Fruit fly (Drosophila melanogaster) whole organism, embryonic: ENCODE results near the gene Atg14.

ENCODE experiments used
- Atf-2 ChIP-seq: fragments of 200-800 bp; sonication (Bioruptor generic); optimal IDR thresholded peaks from 2 replicates; lab custom pipeline; 2016; ENCODE audit warnings: missing biosample characterization, missing genetic modification characterization
- Atf6 ChIP-seq: fragments of 200-800 bp; sonication (Bioruptor generic); IDR thresholded peaks from 2 replicates; pipeline ENCODE4 v1.3.6; 2022; ENCODE audit warnings: missing biosample characterization, missing genetic modification characterization
- CG10209 ChIP-seq: fragments of 200-800 bp; sonication (Bioruptor generic); optimal IDR thresholded peaks from 3 replicates; lab custom pipeline; 2017; ENCODE audit warnings: missing biosample characterization, mild to moderate bottlenecking, missing genetic modification characterization, missing genetic modification reagents
- CG10654 ChIP-seq: fragments of 200-800 bp; sonication (Bioruptor generic); optimal IDR thresholded peaks from 2 replicates; lab custom pipeline; 2016; ENCODE audit warnings: missing biosample characterization, missing genetic modification characterization
- CG11093 ChIP-seq: fragments of 200-800 bp; sonication (Bioruptor generic); IDR thresholded peaks from 3 replicates; pipeline ENCODE4 v1.3.6; 2022; ENCODE audit warnings: missing biosample characterization, missing genetic modification characterization
- CG11696 ChIP-seq: fragments of 200-800 bp; sonication (Bioruptor generic); IDR thresholded peaks from 2 replicates; pipeline ENCODE4 v1.3.6; 2022; ENCODE audit warnings: missing biosample characterization, missing genetic modification characterization
- CG12071 ChIP-seq: fragments of 200-800 bp; sonication (Bioruptor generic); optimal IDR thresholded peaks from 3 replicates; lab custom pipeline; 2018; ENCODE audit warnings: missing biosample characterization, mild to moderate bottlenecking, missing genetic modification characterization
- CG12155 ChIP-seq: fragments of 200-800 bp; sonication (Bioruptor generic); optimal IDR thresholded peaks from 3 replicates; lab custom pipeline; 2016; ENCODE audit warnings: missing biosample characterization, missing genetic modification characterization
- CG14860 ChIP-seq: fragments of 200-800 bp; sonication (Bioruptor generic); IDR thresholded peaks from 3 replicates; pipeline ENCODE4 v1.3.6; 2022; ENCODE audit warnings: missing biosample characterization, missing genetic modification characterization; ENCODE audit not compliant: partially characterized antibody
- CG15011 ChIP-seq: fragments of 200-800 bp; sonication (Bioruptor generic); optimal IDR thresholded peaks from 3 replicates; lab custom pipeline; 2018; ENCODE audit warnings: missing biosample characterization, mild to moderate bottlenecking, missing genetic modification characterization
- CG15696 ChIP-seq: fragments of 200-800 bp; sonication (Bioruptor generic); optimal IDR thresholded peaks from 2 replicates; lab custom pipeline; 2019; ENCODE audit warnings: missing biosample characterization, mild to moderate bottlenecking, missing genetic modification characterization, moderate library complexity
- CG17361 ChIP-seq: fragments of 200-800 bp; sonication (Bioruptor generic); IDR thresholded peaks from 3 replicates; pipeline ENCODE4 v1.3.6; 2022; ENCODE audit warnings: missing biosample characterization, missing genetic modification characterization
- CG18619 ChIP-seq: fragments of 200-800 bp; sonication (Bioruptor generic); optimal IDR thresholded peaks from 3 replicates; lab custom pipeline; 2017; ENCODE audit warnings: missing biosample characterization, mild to moderate bottlenecking, missing genetic modification characterization
- CG30431 ChIP-seq: fragments of 200-800 bp; sonication (Bioruptor generic); optimal IDR thresholded peaks from 2 replicates; lab custom pipeline; 2017; ENCODE audit warnings: missing biosample characterization, missing genetic modification characterization
- CG31388 ChIP-seq: fragments of 200-800 bp; sonication (Bioruptor generic); optimal IDR thresholded peaks from 2 replicates; lab custom pipeline; 2016; ENCODE audit warnings: missing biosample characterization, missing genetic modification characterization
- CG34224 ChIP-seq: fragments of 200-800 bp; sonication (Bioruptor generic); IDR thresholded peaks from 3 replicates; pipeline ENCODE4 v1.3.6; 2022; ENCODE audit warnings: missing biosample characterization, missing genetic modification characterization; ENCODE audit not compliant: partially characterized antibody
- CG43689 ChIP-seq: fragments of 200-800 bp; sonication (Bioruptor generic); IDR thresholded peaks from 2 replicates; pipeline ENCODE4 v1.3.6; 2022; ENCODE audit warnings: missing biosample characterization, missing genetic modification characterization
- CG4617 ChIP-seq: fragments of 200-800 bp; sonication (Bioruptor generic); optimal IDR thresholded peaks from 3 replicates; lab custom pipeline; 2016; ENCODE audit warnings: missing biosample characterization, missing genetic modification characterization, borderline replicate concordance
- CG4820 ChIP-seq: fragments of 200-800 bp; sonication (Bioruptor generic); optimal IDR thresholded peaks from 3 replicates; lab custom pipeline; 2016; ENCODE audit warnings: missing biosample characterization, missing genetic modification characterization
- CG6683 ChIP-seq: fragments of 200-800 bp; sonication (Bioruptor generic); optimal IDR thresholded peaks from 2 replicates; lab custom pipeline; 2017; ENCODE audit warnings: missing biosample characterization, mild to moderate bottlenecking, missing genetic modification characterization, missing genetic modification reagents
- Fer1 ChIP-seq: fragments of 200-800 bp; sonication (Bioruptor generic); optimal IDR thresholded peaks from 2 replicates; lab custom pipeline; 2017; ENCODE audit warnings: missing biosample characterization, mild to moderate bottlenecking, missing genetic modification characterization
- Fer3 ChIP-seq: fragments of 200-800 bp; sonication (Bioruptor generic); optimal IDR thresholded peaks from 2 replicates; lab custom pipeline; 2018; ENCODE audit warnings: missing biosample characterization, mild to moderate bottlenecking, missing genetic modification characterization, moderate library complexity
- Hr3 ChIP-seq: fragments of 200-800 bp; sonication (Bioruptor generic); optimal IDR thresholded peaks from 3 replicates; lab custom pipeline; 2016; ENCODE audit warnings: missing biosample characterization, missing genetic modification characterization
- Hr78 ChIP-seq, 2 experiments: fragments of 200-800 bp in 1 of 2; fragments of >200 bp in 1 of 2; sonication (Bioruptor generic) in 1 of 2; optimal IDR thresholded peaks; 2 replicates each; lab custom pipeline; 2017 to 2019; ENCODE audit warnings: missing biosample characterization in 2 of 2, missing genetic modification characterization in 2 of 2, mild to moderate bottlenecking in 1 of 2, moderate library complexity in 1 of 2
- NK7.1 ChIP-seq: fragments of 200-800 bp; sonication (Bioruptor generic); optimal IDR thresholded peaks from 3 replicates; lab custom pipeline; 2016; ENCODE audit warnings: missing biosample characterization, missing genetic modification characterization
- Oaz ChIP-seq: fragments of 200-800 bp; sonication (Bioruptor generic); IDR thresholded peaks from 2 replicates; pipeline ENCODE4 v1.3.6; 2022; ENCODE audit warnings: missing biosample characterization, missing genetic modification characterization
- Oli ChIP-seq: fragments of 200-800 bp; sonication (Bioruptor generic); optimal IDR thresholded peaks from 2 replicates; lab custom pipeline; 2018; ENCODE audit warnings: missing biosample characterization, mild to moderate bottlenecking, missing genetic modification characterization, moderate library complexity
- Optix ChIP-seq: fragments of 200-800 bp; sonication (Bioruptor generic); IDR thresholded peaks from 3 replicates; pipeline ENCODE4 v1.3.6; 2022; ENCODE audit warnings: missing biosample characterization, missing genetic modification characterization
- Rx ChIP-seq: fragments of 200-800 bp; sonication (Bioruptor generic); IDR thresholded peaks from 2 replicates; pipeline ENCODE4 v1.3.6; 2022; ENCODE audit warnings: missing biosample characterization, missing genetic modification characterization
- Spps ChIP-seq: fragments of 200-800 bp; sonication (Bioruptor generic); optimal IDR thresholded peaks from 2 replicates; lab custom pipeline; 2018; ENCODE audit warnings: missing biosample characterization, mild to moderate bottlenecking, missing genetic modification characterization
- Sry-δ ChIP-seq: fragments of 200-800 bp; sonication (Bioruptor generic); optimal IDR thresholded peaks from 2 replicates; lab custom pipeline; 2016; ENCODE audit warnings: missing biosample characterization, missing genetic modification characterization
- cato ChIP-seq: fragments of 200-800 bp; sonication (Bioruptor generic); optimal IDR thresholded peaks from 2 replicates; lab custom pipeline; 2016; ENCODE audit warnings: missing biosample characterization, missing genetic modification characterization, borderline replicate concordance
- exex ChIP-seq: fragments of 200-800 bp; sonication (Bioruptor generic); optimal IDR thresholded peaks from 4 replicates; lab custom pipeline; 2018; ENCODE audit warnings: missing biosample characterization, mild to moderate bottlenecking, missing genetic modification characterization, moderate library complexity
- gsb ChIP-seq: fragments of 200-800 bp; sonication (Bioruptor generic); IDR thresholded peaks from 2 replicates; pipeline ENCODE4 v1.3.6; 2022; ENCODE audit warnings: missing biosample characterization, missing genetic modification characterization
- jing ChIP-seq: fragments of 200-800 bp; sonication (Bioruptor generic); optimal IDR thresholded peaks from 2 replicates; lab custom pipeline; 2018; ENCODE audit warnings: missing biosample characterization, mild to moderate bottlenecking, missing genetic modification characterization
- knrl ChIP-seq: fragments of 200-800 bp; sonication (Bioruptor generic); IDR thresholded peaks from 3 replicates; pipeline ENCODE4 v1.3.6; 2022; ENCODE audit warnings: missing biosample characterization, missing genetic modification characterization; ENCODE audit not compliant: partially characterized antibody
- lov ChIP-seq, 2 experiments: fragments of 200-800 bp in 1 of 2; fragments of >200 bp in 1 of 2; sonication (Bioruptor generic) in 1 of 2; IDR thresholded peaks in 1 of 2; optimal IDR thresholded peaks in 1 of 2; 2 replicates in 1 of 2; 3 replicates in 1 of 2; pipeline versions ENCODE4 v1.3.6 to Lab custom; 2017 to 2022; ENCODE audit warnings: missing biosample characterization in 1 of 2, missing genetic modification characterization in 1 of 2
- otp ChIP-seq: fragments of 200-800 bp; sonication (Bioruptor generic); IDR thresholded peaks from 3 replicates; pipeline ENCODE4, ENCODE4 v1.3.6; 2022; ENCODE audit warnings: missing biosample characterization, missing genetic modification characterization
- pfk ChIP-seq: fragments of 200-800 bp; sonication (Bioruptor generic); optimal IDR thresholded peaks from 2 replicates; lab custom pipeline; 2018; ENCODE audit warnings: missing biosample characterization, mild to moderate bottlenecking, missing genetic modification characterization, moderate library complexity
- prd ChIP-seq, 3 experiments: fragments of >200 bp in 2 of 3; fragments of 200-800 bp in 1 of 3; sonication (Bioruptor generic) in 1 of 3; optimal IDR thresholded peaks in 2 of 3; IDR thresholded peaks in 1 of 3; 2 replicates in 2 of 3; 3 replicates in 1 of 3; pipeline versions ENCODE4 v1.3.6 to Lab custom; 2017 to 2022; ENCODE audit warnings: missing biosample characterization in 1 of 3, missing genetic modification characterization in 1 of 3
- psq ChIP-seq: fragments of 200-800 bp; sonication (Bioruptor generic); optimal IDR thresholded peaks from 2 replicates; lab custom pipeline; 2017; ENCODE audit warnings: missing biosample characterization, missing genetic modification characterization
- sd ChIP-seq: fragments of 200-800 bp; sonication (Bioruptor generic); optimal IDR thresholded peaks from 3 replicates; lab custom pipeline; 2018; ENCODE audit warnings: missing biosample characterization, mild to moderate bottlenecking, missing genetic modification characterization, moderate library complexity
- sisA ChIP-seq: fragments of 200-800 bp; sonication (Bioruptor generic); IDR thresholded peaks from 2 replicates; pipeline ENCODE4 v1.3.6; 2022; ENCODE audit warnings: missing biosample characterization, missing genetic modification characterization
- sqz ChIP-seq: fragments of 200-800 bp; sonication (Bioruptor generic); optimal IDR thresholded peaks from 3 replicates; lab custom pipeline; 2018; ENCODE audit warnings: missing biosample characterization, mild to moderate bottlenecking, missing genetic modification characterization
- tll ChIP-seq, 2 experiments: fragments of 200-800 bp in 1 of 2; fragments of >200 bp in 1 of 2; sonication (Bioruptor generic) in 1 of 2; optimal IDR thresholded peaks; 2 replicates each; lab custom pipeline; 2017 to 2019; ENCODE audit warnings: missing biosample characterization in 2 of 2, missing genetic modification characterization in 2 of 2, mild to moderate bottlenecking in 1 of 2, moderate library complexity in 1 of 2
- twi ChIP-seq: fragments of 200-800 bp; optimal IDR thresholded peaks from 2 replicates; lab custom pipeline; 2019; ENCODE audit warnings: missing biosample characterization, mild to moderate bottlenecking, missing genetic modification characterization, moderate library complexity
- z ChIP-seq: fragments of 200-800 bp; sonication (Bioruptor generic); IDR thresholded peaks from 3 replicates; pipeline ENCODE4 v1.3.6; 2022; ENCODE audit warnings: missing biosample characterization, missing genetic modification characterization
- zf30C ChIP-seq: fragments of 200-800 bp; sonication (Bioruptor generic); optimal IDR thresholded peaks from 3 replicates; lab custom pipeline; 2018; ENCODE audit warnings: missing biosample characterization, mild to moderate bottlenecking, missing genetic modification characterization
- zfh1 ChIP-seq: fragments of 200-800 bp; sonication (Bioruptor generic); IDR thresholded peaks from 3 replicates; pipeline ENCODE4 v1.3.6; 2022; ENCODE audit warnings: missing biosample characterization, missing genetic modification characterization

Atg14 gene

dm6 chr3R:29116167-29116725 is at the start of gene Atg14 (continued):
- TF ChIP-seq Hr78 (GFP tag; optimal IDR thresholded peaks at IDR 0.05; lab: Kevin White, UChicago) = no peak
- no peak for TF ChIP-seq zf30C (GFP tag; lab: Kevin White, UChicago)
- no peak for TF ChIP-seq Oli (tag; lab: Kevin White, UChicago)
- peak; percentile 81 for TF ChIP-seq knrl (GFP tag; lab: Robert Waterston, UW)
- TF ChIP-seq z = no peak
- TF ChIP-seq gsb (GFP tag; lab: Robert Waterston, UW) = no peak
- TF ChIP-seq exex (tag; lab: Kevin White, UChicago) = peak; percentile 37
- TF ChIP-seq Fer3 (tag; lab: Kevin White, UChicago) = peak; percentile 17
- TF ChIP-seq CG4820 (GFP tag; lab: Kevin White, UChicago) = no peak
- TF ChIP-seq CG12071 = no peak
- no peak for TF ChIP-seq Rx
- TF ChIP-seq CG15696 (tag; lab: Kevin White, UChicago) = no peak
- no peak for TF ChIP-seq psq (GFP tag; lab: Kevin White, UChicago)
- no peak for TF ChIP-seq NK7.1 (GFP tag; lab: Kevin White, UChicago)
- no peak for TF ChIP-seq Atf6 (GFP tag; lab: Robert Waterston, UW)
- no peak for TF ChIP-seq tll (GFP tag; optimal IDR thresholded peaks at IDR 0.05; lab: Kevin White, UChicago)
- TF ChIP-seq CG30431 = no peak
- peak; percentile 92 for TF ChIP-seq CG14860 (GFP tag; lab: Robert Waterston, UW)
- TF ChIP-seq CG11696 (GFP tag; lab: Robert Waterston, UW) = no peak
- peak; percentile 18 for TF ChIP-seq CG12155
- peak; percentile 59 for TF ChIP-seq Sry-δ (GFP tag; lab: Kevin White, UChicago)
- TF ChIP-seq sqz (GFP tag; lab: Kevin White, UChicago) = no peak
- TF ChIP-seq Atf-2 (GFP tag; lab: Kevin White, UChicago) = no peak
- no peak for TF ChIP-seq CG15011 (GFP tag; lab: Kevin White, UChicago)
- no peak for TF ChIP-seq sd
- TF ChIP-seq CG6683 (GFP tag; lab: Kevin White, UChicago) = no peak
- TF ChIP-seq CG31388 = no peak
- TF ChIP-seq zfh1 (GFP tag; lab: Robert Waterston, UW) = no peak
- no peak for TF ChIP-seq cato (GFP tag; lab: Kevin White, UChicago)
- no peak for TF ChIP-seq CG11093 (GFP tag; lab: Robert Waterston, UW)
- TF ChIP-seq CG34224 (GFP tag; lab: Robert Waterston, UW) = peak; percentile 99
- no peak for TF ChIP-seq sisA
- TF ChIP-seq prd (optimal IDR thresholded peaks at IDR 0.05; lab: Kevin White, UChicago) = no peak
- 0 out of 3 replicates have a peak, but pooled peaks have one; percentile 13 for TF ChIP-seq prd (GFP tag; IDR thresholded peaks at IDR 0.05; lab: Robert Waterston, UW)
- TF ChIP-seq Fer1 (GFP tag; lab: Kevin White, UChicago) = peak; percentile 37
- TF ChIP-seq otp = no peak
- no peak for TF ChIP-seq lov (optimal IDR thresholded peaks at IDR 0.05; lab: Kevin White, UChicago)
- TF ChIP-seq lov (GFP tag; IDR thresholded peaks at IDR 0.05; lab: Robert Waterston, UW) = no peak
- 0 out of 3 replicates have a peak, but pooled peaks have one; percentile 16 for TF ChIP-seq CG17361
- no peak for TF ChIP-seq twi
- TF ChIP-seq CG10654 (GFP tag; lab: Kevin White, UChicago) = no peak
- TF ChIP-seq CG4617 (GFP tag; lab: Kevin White, UChicago) = peak; percentile 81
- no peak for TF ChIP-seq Optix (GFP tag; lab: Robert Waterston, UW)
- no peak for TF ChIP-seq CG43689
- no peak for TF ChIP-seq pfk (GFP tag; lab: Kevin White, UChicago)
- no peak for TF ChIP-seq Oaz
- no peak for TF ChIP-seq jing
- TF ChIP-seq CG18619 (GFP tag; lab: Kevin White, UChicago) = no peak
- TF ChIP-seq Spps (tag; lab: Kevin White, UChicago) = no peak
- no peak for TF ChIP-seq CG10209 (GFP tag; lab: Kevin White, UChicago)
- TF ChIP-seq Hr3 = no peak
